Worm (Caenorhabditis elegans) whole organism, L4/young adult: ENCODE measurements around the gene srxa-7.

ENCODE experiments used
- W03F9.2 ChIP-seq: fragments of 150-350 bp; optimal IDR thresholded peaks from 2 replicates; lab custom pipeline; 2014; ENCODE audit warnings: missing biosample characterization, missing genetic modification characterization
- dao-5 ChIP-seq: sonication (generic microtip); optimal IDR thresholded peaks from 2 replicates; lab custom pipeline; 2016; ENCODE audit warnings: missing genotype, missing genetic modification characterization, moderate library complexity, missing compliant biosample characterization
- him-1 ChIP-seq: sonication (generic microtip); optimal IDR thresholded peaks from 2 replicates; lab custom pipeline; 2016; ENCODE audit warnings: missing genotype, missing genetic modification reagents, missing genetic modification characterization, missing compliant biosample characterization

Gene srxa-7

ce11 chrV:16346406-16347108 lies 39.2 kb downstream of the srxa-7 start, which contains the start of the genes W08G11.5 and W08G11.1:
Gene W08G11.5, minus strand, starts transcription at chrV:16346506.
Gene W08G11.1, plus strand, starts transcription at chrV:16347058.
- no peak for TF ChIP-seq W03F9.2 (tag; lab: Kevin White, UChicago)
- no peak for TF ChIP-seq dao-5 (tag; lab: Kevin White, UChicago)
- TF ChIP-seq him-1 (tag; lab: Kevin White, UChicago) = no peak

ce11 chrV:16350061-16350460 lies 42.7 kb downstream of the srxa-7 start:
- TF ChIP-seq dao-5 (tag; lab: Kevin White, UChicago) (no peak), him-1 (tag; lab: Kevin White, UChicago) (no peak), W03F9.2 (tag; lab: Kevin White, UChicago) (no peak)

ce11 chrV:16350775-16351378 lies 43.5 kb downstream of the srxa-7 start:
- TF ChIP-seq dao-5 (tag; lab: Kevin White, UChicago) (no peak), W03F9.2 (tag; lab: Kevin White, UChicago) (no peak), him-1 (tag; lab: Kevin White, UChicago) (peak; percentile 81)

ce11 chrV:16351757-16352156 lies 44.4 kb downstream of the srxa-7 start:
- TF ChIP-seq W03F9.2 (tag; lab: Kevin White, UChicago) = no peak
- no peak for TF ChIP-seq dao-5 (tag; lab: Kevin White, UChicago)
- TF ChIP-seq him-1 (tag; lab: Kevin White, UChicago) = no peak

- TF ChIP-seq W03F9.2 (tag; lab: Kevin White, UChicago) = peak; percentile 17
- no peak for TF ChIP-seq him-1 (tag; lab: Kevin White, UChicago)
Measured at ce11 chrV:16352282-16352681, 44.9 kb downstream of the srxa-7 start.

ce11 chrV:16354675-16355074 lies 47.3 kb downstream of the srxa-7 start:
- TF ChIP-seq him-1 (tag; lab: Kevin White, UChicago) (no peak), dao-5 (tag; lab: Kevin White, UChicago) (no peak), W03F9.2 (tag; lab: Kevin White, UChicago) (no peak)

- TF ChIP-seq W03F9.2 (tag; lab: Kevin White, UChicago) (peak; percentile 64), dao-5 (tag; lab: Kevin White, UChicago) (no peak), him-1 (tag; lab: Kevin White, UChicago) (peak; percentile 86)
Measured at ce11 chrV:16355941-16356340, 48.6 kb downstream of the srxa-7 start.

ce11 chrV:16356798-16357197 lies 49.4 kb downstream of the srxa-7 start:
- TF ChIP-seq dao-5 (tag; lab: Kevin White, UChicago) (no peak), W03F9.2 (tag; lab: Kevin White, UChicago) (no peak), him-1 (tag; lab: Kevin White, UChicago) (no peak)

- TF ChIP-seq W03F9.2 (tag; lab: Kevin White, UChicago) (no peak), dao-5 (tag; lab: Kevin White, UChicago) (no peak), him-1 (tag; lab: Kevin White, UChicago) (no peak)
Measured at ce11 chrV:16357253-16357652, 49.9 kb downstream of the srxa-7 start, which contains the start of gene pptr-1. Gene pptr-1, plus strand, starts transcription at chrV:16357521.
